Fruit fly (Drosophila melanogaster) whole organism, embryonic: ENCODE data around the gene CG5968.
A peak's percentile ranks its signal among the peaks of the same experiment; 100 is the strongest.

Experiments
- Ada2b ChIP-seq: fragments of 200-800 bp; sonication (Bioruptor generic); IDR thresholded peaks from 2 replicates; pipeline ENCODE4 v1.3.6; 2022; ENCODE audit warnings: missing biosample characterization, missing genetic modification characterization
- Adf1 ChIP-seq: fragments of 200-800 bp; sonication (Bioruptor generic); IDR thresholded peaks from 2 replicates; pipeline ENCODE4 v1.3.6; 2022; ENCODE audit warnings: missing biosample characterization, missing genetic modification characterization
- CG12236 ChIP-seq: fragments of 200-800 bp; sonication (Bioruptor generic); optimal IDR thresholded peaks from 2 replicates; lab custom pipeline; 2016; ENCODE audit warnings: missing biosample characterization, missing genetic modification characterization
- CG12391 ChIP-seq: fragments of 200-800 bp; sonication (Bioruptor generic); optimal IDR thresholded peaks from 3 replicates; lab custom pipeline; 2018; ENCODE audit warnings: missing biosample characterization, mild to moderate bottlenecking, missing genetic modification characterization, moderate library complexity
- CG17385 ChIP-seq: fragments of 200-800 bp; sonication (Bioruptor generic); optimal IDR thresholded peaks from 3 replicates; lab custom pipeline; 2018; ENCODE audit warnings: missing biosample characterization, mild to moderate bottlenecking, missing genetic modification characterization
- CG18011 ChIP-seq: fragments of 200-800 bp; sonication (Bioruptor generic); optimal IDR thresholded peaks from 2 replicates; lab custom pipeline; 2017; ENCODE audit warnings: missing biosample characterization, missing genetic modification characterization, mild to moderate bottlenecking, moderate library complexity, missing genotype
- CG2129 ChIP-seq: fragments of 200-800 bp; sonication (Bioruptor generic); IDR thresholded peaks from 2 replicates; pipeline ENCODE4 v1.3.6; 2022; ENCODE audit warnings: missing biosample characterization, missing genetic modification characterization; ENCODE audit not compliant: partially characterized antibody
- CG2678 ChIP-seq: fragments of 200-800 bp; sonication (Bioruptor generic); optimal IDR thresholded peaks from 3 replicates; lab custom pipeline; 2019; ENCODE audit warnings: missing biosample characterization, mild to moderate bottlenecking, missing genetic modification characterization, moderate library complexity
- CG2875 ChIP-seq: fragments of 200-800 bp; sonication (Bioruptor generic); optimal IDR thresholded peaks from 2 replicates; lab custom pipeline; 2017; ENCODE audit warnings: missing biosample characterization, mild to moderate bottlenecking, missing genetic modification characterization, missing genetic modification reagents
- CG30403 ChIP-seq: fragments of 200-800 bp; sonication (Bioruptor generic); optimal IDR thresholded peaks from 3 replicates; lab custom pipeline; 2016; ENCODE audit warnings: missing biosample characterization, missing genetic modification characterization
- CG31441 ChIP-seq: fragments of 200-800 bp; sonication (Bioruptor generic); IDR thresholded peaks from 2 replicates; pipeline ENCODE4 v1.3.6; 2022; ENCODE audit warnings: missing biosample characterization, missing genetic modification characterization
- CG3407 ChIP-seq: fragments of 200-800 bp; sonication (Bioruptor generic); optimal IDR thresholded peaks from 2 replicates; lab custom pipeline; 2018; ENCODE audit warnings: missing biosample characterization, mild to moderate bottlenecking, missing genetic modification characterization
- CG3847 ChIP-seq: fragments of 200-800 bp; sonication (Bioruptor generic); IDR thresholded peaks from 2 replicates; pipeline ENCODE4 v1.3.6; 2022; ENCODE audit warnings: missing biosample characterization, missing genetic modification characterization
- CG4404 ChIP-seq: fragments of 200-800 bp; sonication (Bioruptor generic); IDR thresholded peaks from 2 replicates; pipeline ENCODE4 v1.3.6; 2022; ENCODE audit warnings: missing biosample characterization, missing genetic modification characterization
- CG4707 ChIP-seq: fragments of 200-800 bp; sonication (Bioruptor generic); optimal IDR thresholded peaks from 2 replicates; lab custom pipeline; 2018; ENCODE audit warnings: missing biosample characterization, mild to moderate bottlenecking, missing genetic modification characterization, moderate library complexity
- CG6175 ChIP-seq: fragments of 200-800 bp; sonication (Bioruptor generic); IDR thresholded peaks from 3 replicates; pipeline ENCODE4 v1.3.6; 2022; ENCODE audit warnings: missing biosample characterization, missing genetic modification characterization
- CG8089 ChIP-seq: fragments of 200-800 bp; sonication (Bioruptor generic); optimal IDR thresholded peaks from 3 replicates; lab custom pipeline; 2016; ENCODE audit warnings: missing biosample characterization, missing genetic modification characterization
- CG8290 ChIP-seq, 3 experiments: fragments of 200-800 bp; sonication (Bioruptor generic); optimal IDR thresholded peaks; 2 replicates each; lab custom pipeline; 2016 to 2019; ENCODE audit warnings: missing biosample characterization in 3 of 3, missing genetic modification characterization in 3 of 3, mild to moderate bottlenecking in 2 of 3, moderate library complexity in 1 of 3
- Chrac-16 ChIP-seq: fragments of 200-800 bp; sonication (Bioruptor generic); optimal IDR thresholded peaks from 3 replicates; lab custom pipeline; 2016; ENCODE audit warnings: missing biosample characterization, missing genetic modification characterization
- HmgZ ChIP-seq: fragments of 200-800 bp; sonication (Bioruptor generic); optimal IDR thresholded peaks from 2 replicates; lab custom pipeline; 2018; ENCODE audit warnings: missing biosample characterization, mild to moderate bottlenecking, missing genetic modification characterization
- Hr78 ChIP-seq, 2 experiments: fragments of 200-800 bp in 1 of 2; fragments of >200 bp in 1 of 2; sonication (Bioruptor generic) in 1 of 2; optimal IDR thresholded peaks; 2 replicates each; lab custom pipeline; 2017 to 2019; ENCODE audit warnings: missing biosample characterization in 2 of 2, missing genetic modification characterization in 2 of 2, mild to moderate bottlenecking in 1 of 2, moderate library complexity in 1 of 2
- Nf-YC ChIP-seq: fragments of 200-800 bp; optimal IDR thresholded peaks from 3 replicates; lab custom pipeline; 2019; ENCODE audit warnings: missing biosample characterization, mild to moderate bottlenecking, missing genetic modification characterization, moderate library complexity
- Oaz ChIP-seq: fragments of 200-800 bp; sonication (Bioruptor generic); IDR thresholded peaks from 2 replicates; pipeline ENCODE4 v1.3.6; 2022; ENCODE audit warnings: missing biosample characterization, missing genetic modification characterization
- Pdp1 ChIP-seq, 2 experiments: fragments of 200-800 bp; sonication (Bioruptor generic); optimal IDR thresholded peaks; 3 replicates each; lab custom pipeline; 2016; ENCODE audit warnings: missing biosample characterization in 2 of 2, missing genetic modification characterization in 2 of 2, mild to moderate bottlenecking in 1 of 2, moderate library complexity in 1 of 2
- Sox102F ChIP-seq: fragments of 200-800 bp; sonication (Bioruptor generic); optimal IDR thresholded peaks from 2 replicates; lab custom pipeline; 2018; ENCODE audit warnings: missing biosample characterization, mild to moderate bottlenecking, missing genetic modification characterization, moderate library complexity
- Spps ChIP-seq: fragments of 200-800 bp; sonication (Bioruptor generic); optimal IDR thresholded peaks from 2 replicates; lab custom pipeline; 2018; ENCODE audit warnings: missing biosample characterization, mild to moderate bottlenecking, missing genetic modification characterization
- Tbp ChIP-seq: fragments of >200 bp; optimal IDR thresholded peaks from 2 replicates; lab custom pipeline; 2018; ENCODE audit warnings: missing biosample characterization, missing genetic modification characterization
- Vsx1 ChIP-seq: fragments of 200-800 bp; sonication (Bioruptor generic); optimal IDR thresholded peaks from 2 replicates; lab custom pipeline; 2017; ENCODE audit warnings: missing biosample characterization, mild to moderate bottlenecking, missing genetic modification characterization, missing genetic modification reagents
- al ChIP-seq: fragments of 200-800 bp; sonication (Bioruptor generic); IDR thresholded peaks from 2 replicates; pipeline ENCODE4 v1.3.6; 2022; ENCODE audit warnings: missing biosample characterization, missing genetic modification characterization
- ash1 ChIP-seq: fragments of 200-800 bp; sonication (Bioruptor generic); optimal IDR thresholded peaks from 2 replicates; lab custom pipeline; 2018; ENCODE audit warnings: missing biosample characterization, mild to moderate bottlenecking, missing genetic modification characterization
- ato ChIP-seq: fragments of 200-800 bp; sonication (Bioruptor generic); IDR thresholded peaks from 2 replicates; pipeline ENCODE4 v1.3.6; 2022; ENCODE audit warnings: missing biosample characterization, missing genetic modification characterization; ENCODE audit not compliant: partially characterized antibody
- caup ChIP-seq: fragments of 200-800 bp; sonication (Bioruptor generic); optimal IDR thresholded peaks from 3 replicates; lab custom pipeline; 2017; ENCODE audit warnings: missing biosample characterization, mild to moderate bottlenecking, missing genetic modification characterization, moderate library complexity; ENCODE audit not compliant: severe bottlenecking
- dmrt11E ChIP-seq: fragments of 200-800 bp; sonication (Bioruptor generic); optimal IDR thresholded peaks from 3 replicates; lab custom pipeline; 2018; ENCODE audit warnings: missing biosample characterization, mild to moderate bottlenecking, missing genetic modification characterization, moderate library complexity
- en ChIP-seq: fragments of 200-800 bp; sonication (Bioruptor generic); optimal IDR thresholded peaks from 2 replicates; lab custom pipeline; 2016; ENCODE audit warnings: missing biosample characterization, missing genetic modification characterization
- eyg ChIP-seq: fragments of 200-800 bp; sonication (Bioruptor generic); optimal IDR thresholded peaks from 3 replicates; lab custom pipeline; 2016; ENCODE audit warnings: missing biosample characterization, missing genetic modification characterization
- gro ChIP-seq: fragments of 200-800 bp; sonication (Bioruptor generic); optimal IDR thresholded peaks from 2 replicates; lab custom pipeline; 2016; ENCODE audit warnings: missing biosample characterization, missing genetic modification characterization
- hbn ChIP-seq: fragments of 200-800 bp; sonication (Bioruptor generic); IDR thresholded peaks from 2 replicates; pipeline ENCODE4 v1.3.6; 2022; ENCODE audit warnings: missing biosample characterization, missing genetic modification characterization; ENCODE audit not compliant: partially characterized antibody
- jumu ChIP-seq: fragments of 200-800 bp; sonication (Bioruptor generic); optimal IDR thresholded peaks from 3 replicates; lab custom pipeline; 2016; ENCODE audit warnings: missing biosample characterization, missing genetic modification characterization
- ken ChIP-seq: fragments of 200-800 bp; sonication (Bioruptor generic); IDR thresholded peaks from 3 replicates; pipeline ENCODE4 v1.3.6; 2022; ENCODE audit warnings: missing biosample characterization, missing genetic modification characterization
- lov ChIP-seq, 2 experiments: fragments of 200-800 bp in 1 of 2; fragments of >200 bp in 1 of 2; sonication (Bioruptor generic) in 1 of 2; IDR thresholded peaks in 1 of 2; optimal IDR thresholded peaks in 1 of 2; 2 replicates in 1 of 2; 3 replicates in 1 of 2; pipeline versions ENCODE4 v1.3.6 to Lab custom; 2017 to 2022; ENCODE audit warnings: missing biosample characterization in 1 of 2, missing genetic modification characterization in 1 of 2
- mam ChIP-seq: fragments of 200-800 bp; sonication (Bioruptor generic); optimal IDR thresholded peaks from 3 replicates; lab custom pipeline; 2016; ENCODE audit warnings: missing biosample characterization, missing genetic modification characterization
- mirr ChIP-seq: fragments of 200-800 bp; sonication (Bioruptor generic); optimal IDR thresholded peaks from 3 replicates; lab custom pipeline; 2018; ENCODE audit warnings: missing biosample characterization, mild to moderate bottlenecking, missing genetic modification characterization
- onecut ChIP-seq: fragments of 200-800 bp; sonication (Bioruptor generic); IDR thresholded peaks from 2 replicates; pipeline ENCODE4 v1.3.6; 2022; ENCODE audit warnings: missing biosample characterization, missing genetic modification characterization
- pan ChIP-seq, 4 experiments: fragments of >200 bp in 3 of 4; fragments of 200-800 bp in 1 of 4; sonication (Bioruptor generic) in 1 of 4; optimal IDR thresholded peaks in 3 of 4; IDR thresholded peaks in 1 of 4; 2 replicates each; pipeline versions ENCODE4 v1.3.6 to Lab custom; 2017 to 2022; ENCODE audit warnings: missing biosample characterization in 2 of 4, missing genetic modification characterization in 2 of 4, mixed read lengths in 1 of 4
- rib ChIP-seq: fragments of 200-800 bp; sonication (Bioruptor generic); IDR thresholded peaks from 2 replicates; pipeline ENCODE4 v1.3.6; 2022; ENCODE audit warnings: missing biosample characterization, missing genetic modification characterization
- row ChIP-seq: fragments of 200-800 bp; sonication (Bioruptor generic); IDR thresholded peaks from 3 replicates; pipeline ENCODE4 v1.3.6; 2022; ENCODE audit warnings: missing biosample characterization, missing genetic modification characterization
- tx ChIP-seq: fragments of 200-800 bp; sonication (Bioruptor generic); optimal IDR thresholded peaks from 2 replicates; lab custom pipeline; 2016; ENCODE audit warnings: missing biosample characterization, missing genetic modification characterization
- vnd ChIP-seq: fragments of 200-800 bp; sonication (Bioruptor generic); IDR thresholded peaks from 3 replicates; pipeline ENCODE4 v1.3.6; 2022; ENCODE audit warnings: missing biosample characterization, missing genetic modification characterization; ENCODE audit not compliant: partially characterized antibody
- zf30C ChIP-seq: fragments of 200-800 bp; sonication (Bioruptor generic); optimal IDR thresholded peaks from 3 replicates; lab custom pipeline; 2018; ENCODE audit warnings: missing biosample characterization, mild to moderate bottlenecking, missing genetic modification characterization

Gene CG5968

dm6 chr2L:16533386-16533773 is 16.4 kb downstream of the CG5968 start (continued):
- TF ChIP-seq Hr78 (GFP tag; optimal IDR thresholded peaks at IDR 0.05; lab: Kevin White, UChicago) = no peak
- TF ChIP-seq ken (GFP tag; lab: Robert Waterston, UW) = no peak
- no peak for TF ChIP-seq CG8290 (GFP tag; optimal IDR thresholded peaks at IDR 0.05; lab: Kevin White, UChicago)
- TF ChIP-seq CG8290 (tag; optimal IDR thresholded peaks at IDR 0.05; lab: Kevin White, UChicago) = no peak
- no peak for TF ChIP-seq Vsx1 (GFP tag; lab: Kevin White, UChicago)
- no peak for TF ChIP-seq dmrt11E (tag; lab: Kevin White, UChicago)
- TF ChIP-seq CG2678 (tag; lab: Kevin White, UChicago) = no peak
- peak; percentile 48; the same call in 1 of the 2 replicates for TF ChIP-seq ato
- TF ChIP-seq pan (optimal IDR thresholded peaks at IDR 0.05; lab: Kevin White, UChicago) = no peak
- TF ChIP-seq pan (GFP tag; optimal IDR thresholded peaks at IDR 0.05 in 1 of 2, IDR thresholded peaks at IDR 0.05 in 1 of 2) = no peak
- TF ChIP-seq CG6175 (GFP tag; lab: Robert Waterston, UW) = no peak
- TF ChIP-seq CG12391 (tag; lab: Kevin White, UChicago) = no peak
- TF ChIP-seq Oaz (GFP tag; lab: Robert Waterston, UW) = no peak
- no peak for TF ChIP-seq ash1 (GFP tag; lab: Kevin White, UChicago)
- no peak for TF ChIP-seq en (GFP tag; lab: Kevin White, UChicago)
- no peak for TF ChIP-seq Nf-YC (tag; lab: Kevin White, UChicago)
- TF ChIP-seq Adf1 (GFP tag; lab: Robert Waterston, UW) = peak; percentile 98; the same call in 1 of the 2 replicates
- TF ChIP-seq zf30C (GFP tag; lab: Kevin White, UChicago) = no peak
- no peak for TF ChIP-seq CG30403
- no peak for TF ChIP-seq CG3407 (GFP tag; lab: Kevin White, UChicago)
- no peak for TF ChIP-seq CG2129 (GFP tag; lab: Robert Waterston, UW)
- TF ChIP-seq HmgZ (tag; lab: Kevin White, UChicago) = peak; percentile 41
- TF ChIP-seq CG4707 (GFP tag; lab: Kevin White, UChicago) = no peak
- no peak for TF ChIP-seq CG3847
- no peak for TF ChIP-seq mam (GFP tag; lab: Kevin White, UChicago)
- no peak for TF ChIP-seq Sox102F (GFP tag; lab: Kevin White, UChicago)
- TF ChIP-seq CG31441 (GFP tag; lab: Robert Waterston, UW) = 0 out of 2 replicates have a peak, but pooled peaks have one; percentile 22
- no peak for TF ChIP-seq CG2875 (GFP tag; lab: Kevin White, UChicago)
- no peak for TF ChIP-seq vnd (GFP tag; lab: Robert Waterston, UW)
- no peak for TF ChIP-seq gro
- no peak for TF ChIP-seq jumu
- no peak for TF ChIP-seq Pdp1 (GFP tag; optimal IDR thresholded peaks at IDR 0.05; lab: Kevin White, UChicago)
- TF ChIP-seq caup (GFP tag; lab: Kevin White, UChicago) = no peak
- no peak for TF ChIP-seq al (GFP tag; lab: Robert Waterston, UW)
- TF ChIP-seq Spps (tag; lab: Kevin White, UChicago) = no peak
- no peak for TF ChIP-seq CG17385 (GFP tag; lab: Kevin White, UChicago)
- TF ChIP-seq row (GFP tag; lab: Robert Waterston, UW) = peak; percentile 4; the same call in 1 of the 3 replicates
- TF ChIP-seq tx (GFP tag; lab: Kevin White, UChicago) = no peak
- no peak for TF ChIP-seq Tbp (GFP tag; lab: Kevin White, UChicago)
- no peak for TF ChIP-seq CG18011
- no peak for TF ChIP-seq eyg (GFP tag; lab: Kevin White, UChicago)
- no peak for TF ChIP-seq Ada2b (GFP tag; lab: Robert Waterston, UW)
- TF ChIP-seq hbn (GFP tag; lab: Robert Waterston, UW) = no peak
- no peak for TF ChIP-seq lov (optimal IDR thresholded peaks at IDR 0.05; lab: Kevin White, UChicago)
- no peak for TF ChIP-seq lov (GFP tag; IDR thresholded peaks at IDR 0.05; lab: Robert Waterston, UW)
- no peak for TF ChIP-seq Chrac-16 (GFP tag; lab: Kevin White, UChicago)
- TF ChIP-seq mirr (GFP tag; lab: Kevin White, UChicago) = peak; percentile 95
- TF ChIP-seq CG4404 (GFP tag; lab: Robert Waterston, UW) = no peak
- no peak for TF ChIP-seq CG8089 (GFP tag; lab: Kevin White, UChicago)
- TF ChIP-seq rib (GFP tag; lab: Robert Waterston, UW) = peak; percentile 93
- no peak for TF ChIP-seq CG12236 (GFP tag; lab: Kevin White, UChicago)
- 0 out of 2 replicates have a peak, but pooled peaks have one; percentile 23 for TF ChIP-seq onecut
